Worm (Caenorhabditis elegans) whole organism, L4/young adult: ENCODE measurements around the gene F35E8.13.

Experiments used
- W03F9.2 ChIP-seq: fragments of 150-350 bp; optimal IDR thresholded peaks from 2 replicates; lab custom pipeline; 2014; ENCODE audit warnings: missing biosample characterization, missing genetic modification characterization
- dao-5 ChIP-seq: sonication (generic microtip); optimal IDR thresholded peaks from 2 replicates; lab custom pipeline; 2016; ENCODE audit warnings: missing genotype, missing genetic modification characterization, moderate library complexity, missing compliant biosample characterization
- him-1 ChIP-seq: sonication (generic microtip); optimal IDR thresholded peaks from 2 replicates; lab custom pipeline; 2016; ENCODE audit warnings: missing genotype, missing genetic modification reagents, missing genetic modification characterization, missing compliant biosample characterization

ce11 chrV:15959456-15959855, 36.4 kb downstream of the F35E8.13 start:
- TF ChIP-seq dao-5 (tag; lab: Kevin White, UChicago) (no peak), him-1 (tag; lab: Kevin White, UChicago) (no peak), W03F9.2 (no peak)
